Fruit fly (Drosophila melanogaster) whole organism, embryonic: ENCODE data around the gene Gbs-70E.

Source experiments
- BtbVII ChIP-seq: fragments of 200-800 bp; sonication (Bioruptor generic); optimal IDR thresholded peaks from 3 replicates; lab custom pipeline; 2017; ENCODE audit warnings: missing biosample characterization, mild to moderate bottlenecking, missing genetic modification characterization
- C15 ChIP-seq: fragments of 200-800 bp; sonication (Bioruptor generic); IDR thresholded peaks from 3 replicates; pipeline ENCODE4 v1.3.6; 2022; ENCODE audit warnings: missing biosample characterization, missing genetic modification characterization
- CG10543 ChIP-seq: fragments of 200-800 bp; sonication (Bioruptor generic); optimal IDR thresholded peaks from 3 replicates; lab custom pipeline; 2017; ENCODE audit warnings: missing biosample characterization, mild to moderate bottlenecking, missing genetic modification characterization, moderate library complexity
- CG11504 ChIP-seq: fragments of 200-800 bp; sonication (Bioruptor generic); optimal IDR thresholded peaks from 3 replicates; lab custom pipeline; 2019; ENCODE audit warnings: missing biosample characterization, mild to moderate bottlenecking, missing genetic modification characterization, moderate library complexity
- CG13287 ChIP-seq: fragments of 200-800 bp; sonication (Bioruptor generic); IDR thresholded peaks from 2 replicates; pipeline ENCODE4 v1.3.6; 2022; ENCODE audit warnings: missing biosample characterization, missing genetic modification characterization; ENCODE audit not compliant: partially characterized antibody
- CG1529 ChIP-seq: fragments of 200-800 bp; sonication (Bioruptor generic); optimal IDR thresholded peaks from 3 replicates; lab custom pipeline; 2018; ENCODE audit warnings: missing biosample characterization, missing genetic modification characterization
- CG15479 ChIP-seq: fragments of 200-800 bp; sonication (Bioruptor generic); optimal IDR thresholded peaks from 3 replicates; lab custom pipeline; 2019; ENCODE audit warnings: missing biosample characterization, mild to moderate bottlenecking, missing genetic modification characterization, moderate library complexity
- CG16863 ChIP-seq: fragments of 200-800 bp; sonication (Bioruptor generic); optimal IDR thresholded peaks from 3 replicates; lab custom pipeline; 2016; ENCODE audit warnings: missing biosample characterization, missing genetic modification characterization
- CG2199 ChIP-seq: fragments of 200-800 bp; sonication (Bioruptor generic); IDR thresholded peaks from 3 replicates; pipeline ENCODE4 v1.3.6; 2022; ENCODE audit warnings: missing biosample characterization, missing genetic modification characterization
- CG30020 ChIP-seq: fragments of 200-800 bp; optimal IDR thresholded peaks from 2 replicates; lab custom pipeline; 2019; ENCODE audit warnings: missing biosample characterization, mild to moderate bottlenecking, missing genetic modification characterization, moderate library complexity
- CG30431 ChIP-seq: fragments of 200-800 bp; sonication (Bioruptor generic); optimal IDR thresholded peaks from 2 replicates; lab custom pipeline; 2017; ENCODE audit warnings: missing biosample characterization, missing genetic modification characterization
- CG32532 ChIP-seq: fragments of 200-800 bp; sonication (Bioruptor generic); IDR thresholded peaks from 2 replicates; pipeline ENCODE4 v1.3.6; 2022; ENCODE audit warnings: missing biosample characterization, missing genetic modification characterization
- CG3281 ChIP-seq: fragments of 200-800 bp; sonication (Bioruptor generic); optimal IDR thresholded peaks from 3 replicates; lab custom pipeline; 2017; ENCODE audit warnings: missing biosample characterization, mild to moderate bottlenecking, missing genetic modification characterization
- CG33557 ChIP-seq: fragments of 200-800 bp; sonication (Bioruptor generic); optimal IDR thresholded peaks from 2 replicates; lab custom pipeline; 2019; ENCODE audit warnings: missing biosample characterization, mild to moderate bottlenecking, missing genetic modification characterization, moderate library complexity
- CG3726 ChIP-seq: fragments of 200-800 bp; sonication (Bioruptor generic); IDR thresholded peaks from 3 replicates; pipeline ENCODE4, ENCODE4 v1.3.6; 2022; ENCODE audit warnings: missing biosample characterization, missing genetic modification characterization
- CG7357 ChIP-seq: fragments of 200-800 bp; sonication (Bioruptor generic); IDR thresholded peaks from 3 replicates; pipeline ENCODE4 v1.3.6; 2022; ENCODE audit warnings: missing biosample characterization, missing genetic modification characterization
- CG7839 ChIP-seq: fragments of 200-800 bp; sonication (Bioruptor generic); optimal IDR thresholded peaks from 3 replicates; lab custom pipeline; 2018; ENCODE audit warnings: missing biosample characterization, mild to moderate bottlenecking, missing genetic modification characterization, moderate library complexity
- CG8290 ChIP-seq, 3 experiments: fragments of 200-800 bp; sonication (Bioruptor generic); optimal IDR thresholded peaks; 2 replicates each; lab custom pipeline; 2016 to 2019; ENCODE audit warnings: missing biosample characterization in 3 of 3, missing genetic modification characterization in 3 of 3, mild to moderate bottlenecking in 2 of 3, moderate library complexity in 1 of 3
- CG9797 ChIP-seq: fragments of 200-800 bp; sonication (Bioruptor generic); optimal IDR thresholded peaks from 3 replicates; lab custom pipeline; 2018; ENCODE audit warnings: missing biosample characterization, mild to moderate bottlenecking, missing genetic modification characterization
- Dp ChIP-seq: fragments of 200-800 bp; sonication (Bioruptor generic); optimal IDR thresholded peaks from 2 replicates; lab custom pipeline; 2018; ENCODE audit warnings: missing biosample characterization, mild to moderate bottlenecking, missing genetic modification characterization, moderate library complexity
- E2f2 ChIP-seq: fragments of 200-800 bp; sonication (Bioruptor generic); IDR thresholded peaks from 2 replicates; pipeline ENCODE4 v1.3.6; 2022; ENCODE audit warnings: missing biosample characterization, missing genetic modification characterization
- H2.0 ChIP-seq: fragments of 200-800 bp; sonication (Bioruptor generic); IDR thresholded peaks from 2 replicates; pipeline ENCODE4 v1.3.6; 2022; ENCODE audit warnings: missing biosample characterization, missing genetic modification characterization
- Hand ChIP-seq: fragments of 200-800 bp; sonication (Bioruptor generic); optimal IDR thresholded peaks from 2 replicates; lab custom pipeline; 2017; ENCODE audit warnings: mild to moderate bottlenecking, missing biosample characterization, missing genetic modification reagents, missing genetic modification characterization
- HmgZ ChIP-seq: fragments of 200-800 bp; sonication (Bioruptor generic); optimal IDR thresholded peaks from 2 replicates; lab custom pipeline; 2018; ENCODE audit warnings: missing biosample characterization, mild to moderate bottlenecking, missing genetic modification characterization
- Hmr ChIP-seq: fragments of 200-800 bp; sonication (Bioruptor generic); optimal IDR thresholded peaks from 3 replicates; lab custom pipeline; 2017; ENCODE audit warnings: mild to moderate bottlenecking, missing biosample characterization, missing genetic modification reagents, missing genetic modification characterization
- Kr ChIP-seq: fragments of 200-800 bp; sonication (Bioruptor generic); optimal IDR thresholded peaks from 2 replicates; lab custom pipeline; 2017; ENCODE audit warnings: missing biosample characterization, mild to moderate bottlenecking, missing genetic modification characterization
- Lim3 ChIP-seq: fragments of 200-800 bp; sonication (Bioruptor generic); IDR thresholded peaks from 2 replicates; pipeline ENCODE4 v1.3.6; 2022; ENCODE audit warnings: missing biosample characterization, missing genetic modification characterization
- PHDP ChIP-seq: fragments of 200-800 bp; sonication (Bioruptor generic); optimal IDR thresholded peaks from 3 replicates; lab custom pipeline; 2018; ENCODE audit warnings: missing biosample characterization, mild to moderate bottlenecking, missing genetic modification characterization, moderate library complexity
- br ChIP-seq: fragments of >200 bp; optimal IDR thresholded peaks from 2 replicates; lab custom pipeline; 2017
- emc ChIP-seq: fragments of 200-800 bp; sonication (Bioruptor generic); optimal IDR thresholded peaks from 2 replicates; lab custom pipeline; 2016; ENCODE audit warnings: missing biosample characterization, missing genetic modification characterization
- fd102C ChIP-seq: fragments of 200-800 bp; sonication (Bioruptor generic); optimal IDR thresholded peaks from 2 replicates; lab custom pipeline; 2018; ENCODE audit warnings: missing biosample characterization, mild to moderate bottlenecking, missing genetic modification characterization, moderate library complexity
- fd96Cb ChIP-seq: fragments of 200-800 bp; sonication (Bioruptor generic); optimal IDR thresholded peaks from 2 replicates; lab custom pipeline; 2018; ENCODE audit warnings: missing biosample characterization, mild to moderate bottlenecking, missing genetic modification characterization, moderate library complexity
- fu2 ChIP-seq: fragments of 200-800 bp; sonication (Bioruptor generic); optimal IDR thresholded peaks from 2 replicates; lab custom pipeline; 2016; ENCODE audit warnings: missing biosample characterization, missing genetic modification characterization
- grau ChIP-seq: fragments of 200-800 bp; optimal IDR thresholded peaks from 3 replicates; lab custom pipeline; 2019; ENCODE audit warnings: missing biosample characterization, mild to moderate bottlenecking, missing genetic modification characterization, moderate library complexity
- grn ChIP-seq: fragments of 200-800 bp; sonication (Bioruptor generic); optimal IDR thresholded peaks from 3 replicates; lab custom pipeline; 2017; ENCODE audit warnings: missing biosample characterization, missing genetic modification characterization
- gsb-n ChIP-seq: fragments of 200-800 bp; sonication (Bioruptor generic); optimal IDR thresholded peaks from 3 replicates; lab custom pipeline; 2018; ENCODE audit warnings: missing biosample characterization, mild to moderate bottlenecking, missing genetic modification characterization
- gt ChIP-seq: fragments of 200-800 bp; sonication (Bioruptor generic); IDR thresholded peaks from 2 replicates; pipeline ENCODE4 v1.3.6; 2022; ENCODE audit warnings: missing biosample characterization, missing genetic modification characterization
- hth ChIP-seq: fragments of >200 bp; optimal IDR thresholded peaks from 2 replicates; lab custom pipeline; 2017; ENCODE audit warnings: inconsistent platforms
- kah ChIP-seq: fragments of 200-800 bp; sonication (Bioruptor generic); optimal IDR thresholded peaks from 2 replicates; lab custom pipeline; 2018; ENCODE audit warnings: missing biosample characterization, mild to moderate bottlenecking, missing genetic modification characterization
- lab ChIP-seq: fragments of 200-800 bp; sonication (Bioruptor generic); optimal IDR thresholded peaks from 3 replicates; lab custom pipeline; 2017; ENCODE audit warnings: missing biosample characterization, missing genetic modification characterization, mild to moderate bottlenecking, moderate library complexity, missing genetic modification reagents
- nom ChIP-seq: fragments of 200-800 bp; sonication (Bioruptor generic); optimal IDR thresholded peaks from 2 replicates; lab custom pipeline; 2017; ENCODE audit warnings: missing biosample characterization, missing genetic modification characterization, mild to moderate bottlenecking, moderate library complexity, missing genetic modification reagents
- pita ChIP-seq: fragments of 200-800 bp; sonication (Bioruptor generic); optimal IDR thresholded peaks from 2 replicates; lab custom pipeline; 2017; ENCODE audit warnings: missing biosample characterization, mild to moderate bottlenecking, missing genetic modification characterization
- pnt ChIP-seq: fragments of 200-800 bp; sonication (Bioruptor generic); optimal IDR thresholded peaks from 3 replicates; lab custom pipeline; 2016; ENCODE audit warnings: missing biosample characterization, missing genetic modification characterization
- schlank ChIP-seq: fragments of 200-800 bp; sonication (Bioruptor generic); optimal IDR thresholded peaks from 2 replicates; lab custom pipeline; 2018; ENCODE audit warnings: missing biosample characterization, mild to moderate bottlenecking, missing genetic modification characterization
- scrt ChIP-seq: fragments of 200-800 bp; sonication (Bioruptor generic); optimal IDR thresholded peaks from 2 replicates; lab custom pipeline; 2018; ENCODE audit warnings: missing biosample characterization, mild to moderate bottlenecking, missing genetic modification characterization, moderate library complexity
- sd ChIP-seq: fragments of 200-800 bp; sonication (Bioruptor generic); optimal IDR thresholded peaks from 3 replicates; lab custom pipeline; 2018; ENCODE audit warnings: missing biosample characterization, mild to moderate bottlenecking, missing genetic modification characterization, moderate library complexity
- stwl ChIP-seq: fragments of 200-800 bp; sonication (Bioruptor generic); optimal IDR thresholded peaks from 3 replicates; lab custom pipeline; 2018; ENCODE audit warnings: missing biosample characterization, mild to moderate bottlenecking, missing genetic modification characterization, moderate library complexity
- tgo ChIP-seq: fragments of 200-800 bp; sonication (Bioruptor generic); IDR thresholded peaks from 3 replicates; pipeline ENCODE4 v1.3.6; 2022; ENCODE audit warnings: missing biosample characterization, missing genetic modification characterization
- trh ChIP-seq: fragments of 200-800 bp; sonication (Bioruptor generic); optimal IDR thresholded peaks from 2 replicates; lab custom pipeline; 2016; ENCODE audit warnings: missing biosample characterization, missing genetic modification characterization

Gbs-70E gene

DNA sequence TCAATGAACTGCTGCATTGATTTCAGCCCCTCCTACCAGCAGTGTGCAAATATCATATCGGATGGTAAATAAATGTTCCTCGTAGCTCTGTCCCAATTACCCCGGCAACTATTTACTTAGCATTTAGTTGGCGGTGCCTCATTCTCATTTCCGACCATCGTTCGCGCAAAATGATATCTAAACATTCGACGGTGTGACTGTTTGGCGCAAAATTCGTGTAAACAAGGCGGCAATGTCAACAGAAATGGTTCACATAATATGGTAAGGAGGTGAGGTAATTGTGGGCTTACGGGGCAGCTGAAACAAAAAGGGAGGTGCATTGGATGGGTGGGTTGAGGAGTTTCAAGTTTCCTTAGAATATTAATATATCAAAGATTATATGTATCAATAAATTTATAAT lies 13.6 kb upstream of the Gbs-70E start (continued):
- TF ChIP-seq CG9797 (no peak), CG8290 (GFP tag; optimal IDR thresholded peaks at IDR 0.05; lab: Kevin White, UChicago) (no peak), CG8290 (tag; optimal IDR thresholded peaks at IDR 0.05; lab: Kevin White, UChicago) (peak in 1 of 2 experiments; percentile 46), trh (GFP tag; lab: Kevin White, UChicago) (no peak), lab (GFP tag; lab: Kevin White, UChicago) (peak; percentile 39), Hand (GFP tag; lab: Kevin White, UChicago) (no peak), CG10543 (GFP tag; lab: Kevin White, UChicago) (no peak), CG15479 (GFP tag; lab: Kevin White, UChicago) (peak; percentile 43), kah (no peak), CG30020 (tag; lab: Kevin White, UChicago) (no peak), fd96Cb (no peak), grn (GFP tag; lab: Kevin White, UChicago) (no peak), CG11504 (tag; lab: Kevin White, UChicago) (no peak), hth (no peak), emc (GFP tag; lab: Kevin White, UChicago) (no peak), CG32532 (0 out of 2 replicates have a peak, but pooled peaks have one; percentile 16), schlank (tag; lab: Kevin White, UChicago) (peak; percentile 8), Hmr (GFP tag; lab: Kevin White, UChicago) (peak; percentile 19), CG3281 (GFP tag; lab: Kevin White, UChicago) (peak; percentile 30), fd102C (peak; percentile 51), tgo (no peak), CG7839 (tag; lab: Kevin White, UChicago) (no peak), CG30431 (GFP tag; lab: Kevin White, UChicago) (no peak), C15 (GFP tag; lab: Robert Waterston, UW) (no peak), CG3726 (GFP tag; lab: Robert Waterston, UW) (no peak), br (lab: Kevin White, UChicago) (no peak), nom (GFP tag; lab: Kevin White, UChicago) (no peak), CG33557 (GFP tag; lab: Kevin White, UChicago) (no peak), PHDP (tag; lab: Kevin White, UChicago) (no peak), BtbVII (GFP tag; lab: Kevin White, UChicago) (no peak)
- TF ChIP-seq, all 482 proteins: peak for 16

DNA sequence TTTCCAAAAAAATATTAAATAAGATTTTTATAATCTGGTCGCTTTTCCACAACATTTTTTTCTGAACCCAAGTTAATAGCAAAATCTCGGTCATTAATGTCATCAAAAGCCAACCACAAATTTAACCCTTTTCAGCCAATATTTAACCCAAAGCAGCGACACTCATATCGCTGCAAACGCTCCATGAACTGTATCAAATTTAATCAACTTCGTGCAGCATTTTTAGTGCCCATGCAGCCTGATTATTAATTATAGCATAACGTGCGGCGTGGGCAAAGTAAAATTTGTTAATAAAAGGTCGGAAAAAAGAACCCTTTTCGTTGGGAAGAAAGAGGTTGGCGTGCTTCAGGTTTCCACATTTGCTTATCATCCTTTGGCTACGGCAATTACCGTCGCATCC lies 12.7 kb upstream of the Gbs-70E start:
- TF ChIP-seq CG2199 (peak; percentile 91), Lim3 (no peak), gsb-n (tag; lab: Kevin White, UChicago) (peak; percentile 30)

DNA sequence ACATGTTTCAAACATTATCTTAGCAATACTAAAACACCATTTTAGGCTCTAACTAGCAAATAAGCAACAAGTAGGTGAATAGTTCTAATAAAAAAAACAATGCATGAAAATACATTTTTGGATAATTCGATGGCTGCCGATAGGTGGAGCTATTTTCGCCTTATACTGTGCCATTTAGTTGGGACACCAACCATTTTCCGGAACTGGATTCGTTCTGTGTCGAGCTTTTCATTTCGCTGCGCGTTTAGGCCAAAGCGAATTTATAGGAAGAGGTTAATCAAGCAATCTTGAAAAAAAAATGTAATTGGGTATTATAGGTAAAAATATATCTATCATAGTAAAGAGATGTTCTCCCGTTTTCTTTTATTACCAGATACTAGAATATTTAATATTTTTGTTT lies 11.9 kb upstream of the Gbs-70E start:
- TF ChIP-seq scrt (GFP tag; lab: Kevin White, UChicago) (peak; percentile 92), Dp (GFP tag; lab: Kevin White, UChicago) (peak; percentile 8), CG1529 (no peak), gt (GFP tag; lab: Robert Waterston, UW) (no peak), fu2 (GFP tag; lab: Kevin White, UChicago) (no peak), pnt (GFP tag; lab: Kevin White, UChicago) (no peak), sd (peak; percentile 40), Kr (peak; percentile 72), CG16863 (GFP tag; lab: Kevin White, UChicago) (no peak), CG13287 (GFP tag; lab: Robert Waterston, UW) (peak; percentile 10; the same call in 1 of the 2 replicates), CG32532 (peak; percentile 57; the same call in 1 of the 2 replicates), E2f2 (GFP tag; lab: Robert Waterston, UW) (0 out of 2 replicates have a peak, but pooled peaks have one; percentile 25), CG2199 (peak; percentile 89), grau (peak; percentile 12), pita (peak; percentile 77), H2.0 (GFP tag; lab: Robert Waterston, UW) (no peak), CG7357 (GFP tag; lab: Robert Waterston, UW) (no peak), HmgZ (tag; lab: Kevin White, UChicago) (peak; percentile 32), stwl (tag; lab: Kevin White, UChicago) (peak; percentile 74)
